Worm (Caenorhabditis elegans): ENCODE measurements around the gene sdf-9.

sdf-9 gene

ce11 chrV:20776761-20777160 is 21.3 kb upstream of the sdf-9 start (continued):
- TF ChIP-seq zip-11 (GFP tag; IDR thresholded peaks at IDR 0.05) (no peak), F10B5.3 (tag; optimal IDR thresholded peaks at IDR 0.05) (no peak), rbr-2 (tag; optimal IDR thresholded peaks at IDR 0.05) (peak; percentile 23), zip-2 (tag; optimal IDR thresholded peaks at IDR 0.05) (no peak), aly-2 (tag; optimal IDR thresholded peaks at IDR 0.05) (no peak), hmg-1.1 (GFP tag; IDR thresholded peaks at IDR 0.05) (peak; percentile 70), snpc-1.2 (GFP tag; IDR thresholded peaks at IDR 0.05) (no peak), nhr-76 (tag; optimal IDR thresholded peaks at IDR 0.05) (no peak), pqm-1 (tag; optimal IDR thresholded peaks at IDR 0.05) (peak; percentile 16), lsy-2 (tag; optimal IDR thresholded peaks at IDR 0.05) (peak; percentile 48 to 64), ztf-11 (tag; optimal IDR thresholded peaks at IDR 0.05) (no peak), ceh-62 (tag; optimal IDR thresholded peaks at IDR 0.05) (no peak), nhr-10 (tag; optimal IDR thresholded peaks at IDR 0.05) (no peak), mes-2 (tag; optimal IDR thresholded peaks at IDR 0.05; ENCODE audit: poor library complexity, severe bottlenecking) (peak; percentile 61), lin-38 (GFP tag; IDR thresholded peaks at IDR 0.05) (no peak), madf-9 (GFP tag; conservative IDR thresholded peaks at IDR 0.05) (peak; percentile 62; the same call in 1 of the 2 replicates), lin-39 (tag; optimal IDR thresholded peaks at IDR 0.05) (no peak), lir-3 (tag; optimal IDR thresholded peaks at IDR 0.05) (no peak), nhr-102 (tag; optimal IDR thresholded peaks at IDR 0.05) (no peak), Y105C5A.15 (GFP tag; IDR thresholded peaks at IDR 0.05) (no peak), mdt-29 (GFP tag; IDR thresholded peaks at IDR 0.05) (0 out of 2 replicates have a peak, but pooled peaks have one; percentile 6), php-3 (GFP tag; IDR thresholded peaks at IDR 0.05) (peak; percentile 56; the same call in 1 of the 2 replicates), ZK546.5 (tag; optimal IDR thresholded peaks at IDR 0.05) (no peak), aha-1 (tag) (peak; percentile 84), nhr-48 (tag; optimal IDR thresholded peaks at IDR 0.05) (peak; percentile 1), fkh-10 (GFP tag; optimal IDR thresholded peaks at IDR 0.05) (peak; percentile 13), duxl-1 (tag; optimal IDR thresholded peaks at IDR 0.05; ENCODE audit: poor library complexity) (no peak), hlh-30 (tag; optimal IDR thresholded peaks at IDR 0.05; ENCODE audit: insufficient read depth) (peak; percentile 84), lin-29 (GFP tag; IDR thresholded peaks at IDR 0.05) (no peak), pha-4 (GFP tag; IDR thresholded peaks at IDR 0.05) (no peak), pha-4 (tag; optimal IDR thresholded peaks at IDR 0.05) (peak; percentile 100), ctbp-1 (GFP tag; IDR thresholded peaks at IDR 0.05) (peak; percentile 73), nhr-41 (GFP tag; IDR thresholded peaks at IDR 0.05) (no peak), zfp-3 (GFP tag; conservative IDR thresholded peaks at IDR 0.05) (peak; percentile 30; the same call in 1 of the 2 replicates), nhr-28 (tag; optimal IDR thresholded peaks at IDR 0.05) (peak; percentile 81), nhr-11 (tag; optimal IDR thresholded peaks at IDR 0.05) (peak; percentile 73), nhr-111 (GFP tag; optimal IDR thresholded peaks at IDR 0.05) (no peak), ama-1 (optimal IDR thresholded peaks at IDR 0.05) (peak; percentile 44)

- TF ChIP-seq tra-1 (GFP tag; IDR thresholded peaks at IDR 0.05) (peak; percentile 74), pqm-1 (tag; optimal IDR thresholded peaks at IDR 0.05) (peak; percentile 33), nhr-28 (tag; optimal IDR thresholded peaks at IDR 0.05) (peak; percentile 93), F26F4.8 (GFP tag; conservative IDR thresholded peaks at IDR 0.05) (no peak), rbr-2 (tag; optimal IDR thresholded peaks at IDR 0.05) (peak; percentile 97), lsy-2 (tag; optimal IDR thresholded peaks at IDR 0.05) (peak; percentile 90 to 93), nhr-42 (GFP tag; IDR thresholded peaks at IDR 0.05) (peak; percentile 76; the same call in 1 of the 2 replicates), lim-7 (GFP tag; IDR thresholded peaks at IDR 0.05) (peak; percentile 20; the same call in 1 of the 2 replicates), dmd-8 (GFP tag; IDR thresholded peaks at IDR 0.05) (0 out of 2 replicates have a peak, but pooled peaks have one; percentile 14), daf-12 (tag; optimal IDR thresholded peaks at IDR 0.05) (no peak), spr-3 (GFP tag; optimal IDR thresholded peaks at IDR 0.05) (peak; percentile 52), F37D6.2 (tag; optimal IDR thresholded peaks at IDR 0.05) (peak; percentile 89), ama-1 (optimal IDR thresholded peaks at IDR 0.05) (peak; percentile 5), aly-2 (tag; optimal IDR thresholded peaks at IDR 0.05) (no peak), ctbp-1 (GFP tag; IDR thresholded peaks at IDR 0.05) (peak; percentile 96), hlh-30 (tag; optimal IDR thresholded peaks at IDR 0.05; ENCODE audit: insufficient read depth) (peak; percentile 99), zfp-2 (tag; optimal IDR thresholded peaks at IDR 0.05) (peak; percentile 59), jun-1 (tag; optimal IDR thresholded peaks at IDR 0.05) (peak; percentile 90), hlh-11 (tag; optimal IDR thresholded peaks at IDR 0.05) (peak; percentile 98), mes-2 (tag; optimal IDR thresholded peaks at IDR 0.05; ENCODE audit: poor library complexity, severe bottlenecking) (peak; percentile 87), Y48G9A.11 (GFP tag; IDR thresholded peaks at IDR 0.05) (no peak), fkh-10 (GFP tag; optimal IDR thresholded peaks at IDR 0.05) (peak; percentile 95), F10B5.3 (tag; optimal IDR thresholded peaks at IDR 0.05) (peak; percentile 75), aha-1 (tag) (peak; percentile 100), zip-2 (tag; optimal IDR thresholded peaks at IDR 0.05) (peak; percentile 67)
Observed at ce11 chrV:20778257-20778697, 19.7 kb upstream of the sdf-9 start.
